Fruit fly (Drosophila melanogaster) whole organism, adult: Measurements from ENCODE around the gene bab1.
A peak's percentile ranks its signal among the peaks of the same experiment; 100 is the strongest.

Experiments
- CG11617 ChIP-seq: fragments of 200-800 bp; sonication (Bioruptor generic); optimal IDR thresholded peaks from 2 replicates; lab custom pipeline; 2017; ENCODE audit warnings: mild to moderate bottlenecking, missing biosample characterization, missing genetic modification reagents, missing genetic modification characterization
- CG12768 ChIP-seq: fragments of 200-800 bp; sonication (Bioruptor generic); optimal IDR thresholded peaks from 2 replicates; lab custom pipeline; 2017; ENCODE audit warnings: missing biosample characterization, missing genetic modification characterization, mild to moderate bottlenecking, moderate library complexity, missing genetic modification reagents
- CG14711 ChIP-seq: fragments of 200-800 bp; sonication (Bioruptor generic); optimal IDR thresholded peaks from 2 replicates; lab custom pipeline; 2018; ENCODE audit warnings: missing biosample characterization, mild to moderate bottlenecking, missing genetic modification characterization, moderate library complexity
- CG1620 ChIP-seq: fragments of 200-800 bp; sonication (Bioruptor generic); optimal IDR thresholded peaks from 2 replicates; lab custom pipeline; 2016; ENCODE audit warnings: missing biosample characterization, missing genetic modification characterization
- CG33017 ChIP-seq: fragments of 200-800 bp; sonication (Bioruptor generic); optimal IDR thresholded peaks from 2 replicates; lab custom pipeline; 2018; ENCODE audit warnings: missing biosample characterization, mild to moderate bottlenecking, missing genetic modification characterization, moderate library complexity
- CG5204 ChIP-seq: fragments of 200-800 bp; sonication (Bioruptor generic); optimal IDR thresholded peaks from 2 replicates; lab custom pipeline; 2016; ENCODE audit warnings: missing biosample characterization, missing genetic modification characterization
- CG7045 ChIP-seq: fragments of 200-800 bp; sonication (Bioruptor generic); optimal IDR thresholded peaks from 2 replicates; lab custom pipeline; 2017; ENCODE audit warnings: missing biosample characterization, mild to moderate bottlenecking, missing genetic modification characterization
- CG7101 ChIP-seq: fragments of 200-800 bp; sonication (Bioruptor generic); optimal IDR thresholded peaks from 2 replicates; lab custom pipeline; 2018; ENCODE audit warnings: missing biosample characterization, mild to moderate bottlenecking, missing genetic modification characterization, moderate library complexity
- Clk ChIP-seq: fragments of 200-800 bp; sonication (Bioruptor generic); optimal IDR thresholded peaks from 2 replicates; lab custom pipeline; 2017; ENCODE audit warnings: missing biosample characterization, missing genetic modification characterization
- Crg-1 ChIP-seq: fragments of 200-800 bp; sonication (Bioruptor generic); optimal IDR thresholded peaks from 2 replicates; lab custom pipeline; 2016; ENCODE audit warnings: missing biosample characterization, missing genetic modification characterization
- Hr96 ChIP-seq: fragments of 200-800 bp; sonication (Bioruptor generic); optimal IDR thresholded peaks from 2 replicates; lab custom pipeline; 2016; ENCODE audit warnings: missing biosample characterization, missing genetic modification characterization
- Mnt ChIP-seq: fragments of 200-800 bp; sonication (Bioruptor generic); optimal IDR thresholded peaks from 2 replicates; lab custom pipeline; 2016; ENCODE audit warnings: missing biosample characterization, mild to moderate bottlenecking, missing genetic modification characterization
- bab1 ChIP-seq: fragments of 200-800 bp; sonication (Bioruptor generic); optimal IDR thresholded peaks from 3 replicates; lab custom pipeline; 2019; ENCODE audit warnings: missing biosample characterization, mild to moderate bottlenecking, missing genetic modification characterization, moderate library complexity
- cic ChIP-seq: fragments of 200-800 bp; sonication (Bioruptor generic); optimal IDR thresholded peaks from 2 replicates; lab custom pipeline; 2017; ENCODE audit warnings: missing biosample characterization, mild to moderate bottlenecking, missing genetic modification characterization, moderate library complexity
- cnc ChIP-seq, 2 experiments: fragments of >200 bp; optimal IDR thresholded peaks; 2 replicates each; lab custom pipeline; 2017
- kay ChIP-seq: fragments of 200-800 bp; sonication (Bioruptor generic); peaks from one replicate; lab custom pipeline; 2016; ENCODE audit warnings: missing biosample characterization, missing genetic modification characterization, borderline replicate concordance
- ovo ChIP-seq: fragments of 200-800 bp; sonication (Bioruptor generic); optimal IDR thresholded peaks from 2 replicates; lab custom pipeline; 2016; ENCODE audit warnings: missing biosample characterization, missing genetic modification characterization
- pad ChIP-seq: fragments of 200-800 bp; sonication (Bioruptor generic); optimal IDR thresholded peaks from 3 replicates; lab custom pipeline; 2017; ENCODE audit warnings: missing biosample characterization, missing genetic modification characterization, mild to moderate bottlenecking, moderate library complexity, missing genetic modification reagents
- tj ChIP-seq: fragments of 200-800 bp; sonication (Bioruptor generic); optimal IDR thresholded peaks from 3 replicates; lab custom pipeline; 2017; ENCODE audit warnings: missing biosample characterization, mild to moderate bottlenecking, missing genetic modification characterization, moderate library complexity
- toe ChIP-seq: fragments of 200-800 bp; sonication (Bioruptor generic); optimal IDR thresholded peaks from 2 replicates; lab custom pipeline; 2016; ENCODE audit warnings: missing biosample characterization, missing genetic modification characterization

Gene bab1

DNA sequence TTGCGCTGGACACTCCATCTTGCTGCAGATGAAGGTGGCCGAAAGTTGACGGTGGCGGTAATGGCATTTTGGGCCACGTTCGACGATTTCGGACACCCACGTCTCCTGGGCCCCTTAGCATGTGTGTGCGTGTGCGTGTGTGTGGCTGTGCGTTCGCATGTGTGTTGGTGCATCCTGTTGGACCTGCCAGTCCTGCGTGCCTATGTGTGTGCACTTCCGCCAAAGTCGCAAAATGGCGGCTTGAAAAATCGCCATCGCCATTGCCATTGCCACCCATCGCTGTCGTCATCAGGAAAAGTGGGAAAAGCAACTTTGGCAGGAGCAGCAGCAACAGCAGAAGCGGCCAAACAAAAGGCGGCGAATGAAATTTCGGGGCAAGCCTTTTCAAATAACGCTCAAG lies 22.9 kb upstream of the bab1 start:
- TF ChIP-seq cnc (optimal IDR thresholded peaks at IDR 0.05; lab: Kevin White, UChicago) (no peak), CG11617 (no peak), tj (GFP tag; lab: Kevin White, UChicago) (no peak), toe (GFP tag; lab: Kevin White, UChicago) (no peak), CG33017 (tag; lab: Kevin White, UChicago) (no peak), cic (no peak), CG1620 (GFP tag; lab: Kevin White, UChicago) (no peak), Crg-1 (GFP tag; lab: Kevin White, UChicago) (no peak), CG5204 (GFP tag; lab: Kevin White, UChicago) (no peak), bab1 (GFP tag; lab: Kevin White, UChicago) (no peak), kay (GFP tag; lab: Kevin White, UChicago) (no peak), Mnt (GFP tag; lab: Kevin White, UChicago) (no peak), CG12768 (GFP tag; lab: Kevin White, UChicago) (no peak), pad (GFP tag; lab: Kevin White, UChicago) (no peak), Clk (no peak), Hr96 (no peak), CG14711 (tag; lab: Kevin White, UChicago) (no peak), ovo (GFP tag; lab: Kevin White, UChicago) (no peak), CG7101 (no peak), CG7045 (GFP tag; lab: Kevin White, UChicago) (no peak)

DNA sequence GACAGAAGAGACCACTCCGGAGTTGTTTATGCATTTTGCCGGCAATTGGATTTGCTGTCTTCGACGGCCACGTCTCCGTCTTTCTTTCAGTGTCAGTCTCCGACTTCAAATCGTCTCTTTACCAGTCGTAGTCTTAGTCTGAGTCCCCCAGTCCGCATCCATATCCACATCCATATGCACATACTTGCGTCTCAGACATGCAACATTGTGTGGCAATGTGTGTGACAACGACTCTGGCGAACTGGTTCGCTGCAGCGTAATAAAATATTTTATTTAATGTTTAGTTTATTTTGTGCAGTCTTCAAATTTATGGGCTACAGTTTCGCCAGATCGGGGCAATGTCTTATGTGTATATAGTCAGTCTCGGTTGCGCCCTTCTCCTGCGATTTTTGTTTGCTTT lies 20.8 kb upstream of the bab1 start:
- TF ChIP-seq CG7045 (GFP tag; lab: Kevin White, UChicago) (no peak), ovo (GFP tag; lab: Kevin White, UChicago) (no peak), kay (GFP tag; lab: Kevin White, UChicago) (no peak), CG11617 (no peak), Hr96 (no peak), bab1 (GFP tag; lab: Kevin White, UChicago) (no peak), CG12768 (GFP tag; lab: Kevin White, UChicago) (no peak), toe (GFP tag; lab: Kevin White, UChicago) (no peak), Mnt (GFP tag; lab: Kevin White, UChicago) (no peak), CG5204 (GFP tag; lab: Kevin White, UChicago) (no peak), cic (no peak), cnc (optimal IDR thresholded peaks at IDR 0.05; lab: Kevin White, UChicago) (no peak), pad (GFP tag; lab: Kevin White, UChicago) (no peak), Crg-1 (GFP tag; lab: Kevin White, UChicago) (no peak), tj (GFP tag; lab: Kevin White, UChicago) (no peak), CG33017 (tag; lab: Kevin White, UChicago) (no peak), CG7101 (no peak), CG14711 (tag; lab: Kevin White, UChicago) (no peak)

DNA sequence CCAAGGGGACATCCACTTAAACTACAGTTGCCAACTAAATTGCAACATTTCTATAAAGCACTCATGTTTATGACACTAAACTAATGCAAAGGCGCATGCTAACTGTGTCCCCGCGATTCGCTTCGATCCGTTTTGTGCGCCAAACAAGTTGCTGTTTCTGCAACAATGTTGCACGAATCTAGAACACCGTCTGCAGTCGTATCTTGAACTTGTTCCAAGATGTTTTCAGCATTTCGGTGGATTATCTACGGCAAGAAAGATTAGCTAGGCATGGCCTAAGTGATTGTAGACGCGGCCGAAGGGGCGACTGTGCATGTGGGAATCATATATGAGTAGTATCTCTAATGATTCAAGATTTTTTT lies 19.3 kb upstream of the bab1 start:
- no peak for TF ChIP-seq cic
- no peak for TF ChIP-seq ovo (GFP tag; lab: Kevin White, UChicago)
- no peak for TF ChIP-seq CG12768 (GFP tag; lab: Kevin White, UChicago)
- TF ChIP-seq cnc (optimal IDR thresholded peaks at IDR 0.05; lab: Kevin White, UChicago): no peak

DNA sequence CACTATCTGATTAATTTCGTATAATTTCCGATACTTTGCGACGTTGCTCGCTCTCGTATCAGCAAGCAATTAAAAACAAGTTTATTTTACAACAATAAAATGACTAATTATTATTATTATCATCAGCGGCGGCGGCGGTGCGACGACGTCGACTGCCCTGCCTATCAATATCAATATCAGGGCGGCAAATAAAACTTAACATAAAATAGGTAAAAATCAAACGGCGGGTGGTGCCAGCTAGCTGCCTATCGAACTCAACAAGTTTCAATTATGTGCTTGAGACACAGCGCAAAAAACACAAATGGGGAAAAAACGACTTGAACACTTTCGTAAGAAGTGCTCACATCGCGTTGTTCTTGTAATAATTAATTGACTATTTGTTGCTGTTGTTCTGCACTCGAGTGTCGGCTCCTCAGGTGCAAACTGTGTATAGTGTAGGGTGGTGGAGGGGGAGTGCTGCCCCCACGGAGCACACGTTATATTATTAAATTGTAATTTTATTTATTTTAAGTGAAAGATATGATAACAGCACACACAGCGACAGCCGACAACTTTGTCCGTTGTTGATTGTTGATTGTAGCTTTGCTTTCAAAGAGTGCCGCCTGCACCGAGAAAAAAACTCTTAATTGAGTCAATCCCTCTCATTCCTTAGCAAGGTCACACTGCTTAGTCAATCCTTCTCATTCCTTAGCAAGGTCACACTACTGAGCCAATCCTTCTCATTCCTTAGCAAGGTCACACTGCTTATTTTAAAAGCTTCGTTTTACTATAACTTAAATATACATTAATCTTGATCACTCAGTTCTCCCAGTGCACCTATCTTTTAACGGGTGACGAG lies 18.7 kb upstream of the bab1 start:
- TF ChIP-seq kay (GFP tag; lab: Kevin White, UChicago) (peak; percentile 83), cic (peak; percentile 19), Hr96 (no peak)

DNA sequence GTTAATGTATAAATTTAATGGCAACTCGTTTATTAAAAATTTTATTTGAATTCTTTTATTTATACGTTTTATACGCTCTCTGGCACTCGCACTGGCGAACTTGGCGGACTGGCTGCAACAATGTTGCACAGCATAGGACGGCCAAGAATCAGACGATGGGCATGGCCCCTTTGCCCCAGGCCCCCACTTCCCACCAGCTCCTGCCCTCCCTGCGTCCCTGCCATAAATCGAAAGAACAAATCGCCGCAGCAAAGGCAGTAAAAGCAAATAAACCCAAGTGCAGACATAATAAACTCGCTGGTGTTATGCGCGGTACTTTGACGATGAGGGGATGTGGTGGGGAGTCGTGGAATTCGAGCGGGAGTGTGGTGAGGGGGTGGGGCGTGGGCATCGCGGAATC lies 17.6 kb upstream of the bab1 start:
- TF ChIP-seq ovo (GFP tag; lab: Kevin White, UChicago) (no peak), CG5204 (GFP tag; lab: Kevin White, UChicago) (no peak), CG7045 (GFP tag; lab: Kevin White, UChicago) (no peak)

DNA sequence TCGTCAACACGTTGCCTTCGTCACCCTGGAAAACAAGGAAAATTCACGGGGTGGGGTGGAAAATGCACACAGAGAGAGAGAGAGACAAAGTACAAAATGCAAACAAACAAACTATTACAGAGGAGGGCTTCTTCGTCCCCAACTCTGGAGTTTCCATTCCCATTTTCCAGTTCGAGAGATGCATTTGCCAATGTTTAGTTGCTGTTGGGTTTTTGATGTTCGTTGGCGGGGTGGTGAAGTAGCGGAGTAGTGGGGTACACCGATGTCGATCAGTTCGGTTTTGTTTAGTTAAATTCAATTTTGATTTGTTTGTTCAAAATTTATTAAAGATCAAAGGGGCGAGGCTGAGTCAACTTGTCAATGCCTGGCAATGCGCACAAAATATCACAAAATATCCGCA lies 16.7 kb upstream of the bab1 start:
- TF ChIP-seq CG7101 (no peak), CG14711 (tag; lab: Kevin White, UChicago) (no peak), CG1620 (GFP tag; lab: Kevin White, UChicago) (no peak), Mnt (GFP tag; lab: Kevin White, UChicago) (no peak), Clk (no peak), Hr96 (no peak), toe (GFP tag; lab: Kevin White, UChicago) (no peak), tj (GFP tag; lab: Kevin White, UChicago) (no peak), cnc (optimal IDR thresholded peaks at IDR 0.05; lab: Kevin White, UChicago) (no peak), Crg-1 (GFP tag; lab: Kevin White, UChicago) (no peak), CG33017 (tag; lab: Kevin White, UChicago) (no peak), pad (GFP tag; lab: Kevin White, UChicago) (no peak), CG7045 (GFP tag; lab: Kevin White, UChicago) (no peak), bab1 (GFP tag; lab: Kevin White, UChicago) (no peak)
